Worm (Caenorhabditis elegans) whole organism, L4 larva: ENCODE results near the gene hot-2.

ENCODE experiments used
- D1046.2 ChIP-seq: fragments of 200-800 bp; sonication (Bioruptor generic); IDR thresholded peaks from 2 replicates; pipeline ENCODE4 v1.3.6; 2022; ENCODE audit warnings: missing genetic modification characterization, missing compliant biosample characterization
- F26F4.8 ChIP-seq: fragments of 200-800 bp; sonication (Bioruptor generic); conservative IDR thresholded peaks from 2 replicates; pipeline ENCODE4 v1.3.6; 2022; ENCODE audit warnings: missing genetic modification characterization, missing compliant biosample characterization
- F44E2.7 ChIP-seq: fragments of 200-800 bp; sonication (Bioruptor generic); IDR thresholded peaks from 2 replicates; pipeline ENCODE4 v2.1.2; 2022; ENCODE audit warnings: missing genetic modification characterization, missing compliant biosample characterization
- Y48G9A.11 ChIP-seq: fragments of 200-800 bp; sonication (Bioruptor generic); IDR thresholded peaks from 2 replicates; pipeline ENCODE4 v1.3.6; 2022; ENCODE audit warnings: missing genetic modification reagents, missing genetic modification characterization, missing compliant biosample characterization
- ZK337.2 ChIP-seq: fragments of 200-800 bp; sonication (Bioruptor generic); IDR thresholded peaks from 2 replicates; pipeline ENCODE4 v1.3.6; 2022; ENCODE audit warnings: missing genetic modification reagents, missing genetic modification characterization, missing compliant biosample characterization
- ama-1 ChIP-seq: fragments of 150-350 bp; optimal IDR thresholded peaks from 2 replicates; lab custom pipeline; 2014; ENCODE audit warnings: inconsistent platforms, mixed read lengths
- attf-4 ChIP-seq: sonication (generic microtip); optimal IDR thresholded peaks from 3 replicates; lab custom pipeline; 2017; ENCODE audit warnings: missing biosample characterization, missing genetic modification characterization
- ceh-20 ChIP-seq: fragments of 200-800 bp; sonication (Bioruptor generic); IDR thresholded peaks from 2 replicates; pipeline ENCODE4 v1.3.6; 2022; ENCODE audit warnings: missing genetic modification reagents, missing genetic modification characterization, missing compliant biosample characterization
- daf-12 ChIP-seq: fragments of 150-350 bp; optimal IDR thresholded peaks from 2 replicates; lab custom pipeline; 2014; ENCODE audit warnings: missing biosample characterization, missing genetic modification reagents, missing genetic modification characterization
- daf-16 ChIP-seq, 3 experiments: sonication (generic microtip); optimal IDR thresholded peaks; 2 replicates each; lab custom pipeline; 2016 to 2017; ENCODE audit warnings: missing genetic modification characterization in 3 of 3, missing genetic modification reagents in 3 of 3, mild to moderate bottlenecking in 2 of 3, missing compliant biosample characterization in 2 of 3, missing biosample characterization in 1 of 3, moderate library complexity in 1 of 3
- dmd-6 ChIP-seq: fragments of 200-800 bp; sonication (Bioruptor generic); IDR thresholded peaks from 2 replicates; pipeline ENCODE4 v1.3.6; 2022; ENCODE audit warnings: missing genetic modification reagents, missing genetic modification characterization, missing compliant biosample characterization
- dmd-9 ChIP-seq: fragments of 200-800 bp; sonication (Bioruptor generic); IDR thresholded peaks from 2 replicates; pipeline ENCODE4 v1.3.6; 2022; ENCODE audit warnings: missing genetic modification reagents, missing genetic modification characterization, missing compliant biosample characterization
- dve-1 ChIP-seq: sonication (generic microtip); optimal IDR thresholded peaks from 2 replicates; lab custom pipeline; 2017; ENCODE audit warnings: antibody characterized with exemption, mild to moderate bottlenecking, missing genetic modification characterization, missing compliant biosample characterization; ENCODE audit not compliant: insufficient read depth
- gei-8 ChIP-seq: fragments of 200-800 bp; sonication (Bioruptor generic); optimal IDR thresholded peaks from 2 replicates; lab custom pipeline; 2018; ENCODE audit warnings: mild to moderate bottlenecking, missing genetic modification characterization, missing compliant biosample characterization
- hlh-11 ChIP-seq: fragments of 200-800 bp; sonication (Bioruptor generic); optimal IDR thresholded peaks from 2 replicates; lab custom pipeline; 2018; ENCODE audit warnings: mild to moderate bottlenecking, missing genetic modification characterization, missing compliant biosample characterization
- hlh-30 ChIP-seq: sonication (generic microtip); optimal IDR thresholded peaks from 2 replicates; lab custom pipeline; 2017; ENCODE audit warnings: antibody characterized with exemption, mild to moderate bottlenecking, missing genetic modification characterization, missing compliant biosample characterization; ENCODE audit not compliant: insufficient read depth
- lin-13 ChIP-seq: fragments of 150-350 bp; optimal IDR thresholded peaks from 2 replicates; lab custom pipeline; 2014; ENCODE audit warnings: missing biosample characterization, missing genetic modification reagents, missing genetic modification characterization
- lin-39 ChIP-seq: fragments of 150-350 bp; optimal IDR thresholded peaks from 2 replicates; lab custom pipeline; 2014; ENCODE audit warnings: missing biosample characterization, missing genetic modification reagents, missing genetic modification characterization
- lir-3 ChIP-seq: sonication (generic microtip); optimal IDR thresholded peaks from 2 replicates; lab custom pipeline; 2016; ENCODE audit warnings: mild to moderate bottlenecking, missing genetic modification characterization, missing compliant biosample characterization
- lsy-2 ChIP-seq, 2 experiments: fragments of 150-350 bp in 1 of 2; sonication (generic microtip) in 1 of 2; optimal IDR thresholded peaks; 2 replicates each; lab custom pipeline; 2014 to 2017; ENCODE audit warnings: missing biosample characterization in 2 of 2, missing genetic modification characterization in 2 of 2
- madf-5 ChIP-seq, 2 experiments: fragments of 200-800 bp; sonication (Bioruptor generic); IDR thresholded peaks; 2 replicates each; pipeline ENCODE4 v1.3.6; 2022; ENCODE audit warnings: missing compliant biosample characterization in 2 of 2, missing genetic modification characterization in 2 of 2
- mdl-1 ChIP-seq, 2 experiments: fragments of 150-350 bp in 1 of 2; sonication (generic microtip) in 1 of 2; optimal IDR thresholded peaks; 2 replicates each; lab custom pipeline; 2014 to 2017; ENCODE audit warnings: missing biosample characterization in 2 of 2, missing genetic modification characterization in 2 of 2
- mxl-3 ChIP-seq: fragments of 200-800 bp; sonication (Bioruptor generic); optimal IDR thresholded peaks from 2 replicates; lab custom pipeline; 2018; ENCODE audit warnings: mild to moderate bottlenecking, missing genetic modification characterization, missing compliant biosample characterization
- nhr-10 ChIP-seq: fragments of 150-350 bp; optimal IDR thresholded peaks from 2 replicates; lab custom pipeline; 2014; ENCODE audit warnings: missing biosample characterization, missing genetic modification characterization
- nhr-102 ChIP-seq: sonication (generic microtip); optimal IDR thresholded peaks from 2 replicates; lab custom pipeline; 2016; ENCODE audit warnings: mild to moderate bottlenecking, missing genetic modification characterization, moderate library complexity, missing compliant biosample characterization
- nhr-111 ChIP-seq: fragments of 200-800 bp; sonication (Bioruptor generic); optimal IDR thresholded peaks from 2 replicates; lab custom pipeline; 2018; ENCODE audit warnings: mild to moderate bottlenecking, missing genetic modification characterization, missing compliant biosample characterization
- nhr-28 ChIP-seq: fragments of 150-350 bp; optimal IDR thresholded peaks from 2 replicates; lab custom pipeline; 2014; ENCODE audit warnings: missing biosample characterization, missing genetic modification characterization
- nhr-41 ChIP-seq: fragments of 200-800 bp; sonication (Bioruptor generic); IDR thresholded peaks from 2 replicates; pipeline ENCODE4 v1.3.6; 2022; ENCODE audit warnings: missing genetic modification reagents, missing genetic modification characterization, missing compliant biosample characterization
- nhr-76 ChIP-seq: fragments of 150-350 bp; optimal IDR thresholded peaks from 2 replicates; lab custom pipeline; 2014; ENCODE audit warnings: missing biosample characterization, missing genetic modification characterization
- nhr-77 ChIP-seq: fragments of 150-350 bp; optimal IDR thresholded peaks from 2 replicates; lab custom pipeline; 2014; ENCODE audit warnings: missing biosample characterization, missing genetic modification characterization
- pqm-1 ChIP-seq: sonication (generic microtip); optimal IDR thresholded peaks from 2 replicates; lab custom pipeline; 2017; ENCODE audit warnings: missing biosample characterization, missing genetic modification characterization
- rbr-2 ChIP-seq: sonication (generic microtip); optimal IDR thresholded peaks from 2 replicates; lab custom pipeline; 2016; ENCODE audit warnings: missing genotype, missing genetic modification characterization, missing compliant biosample characterization
- saeg-2 ChIP-seq: fragments of 200-800 bp; sonication (Bioruptor generic); IDR thresholded peaks from 2 replicates; pipeline ENCODE4 v1.3.6; 2022; ENCODE audit warnings: missing genetic modification reagents, missing genetic modification characterization, missing compliant biosample characterization
- sdz-12 ChIP-seq: fragments of 200-800 bp; sonication (Bioruptor generic); optimal IDR thresholded peaks from 2 replicates; lab custom pipeline; 2018; ENCODE audit warnings: mild to moderate bottlenecking, missing genetic modification characterization, missing compliant biosample characterization
- snpc-1.2 ChIP-seq: fragments of 200-800 bp; sonication (Bioruptor generic); IDR thresholded peaks from 2 replicates; pipeline ENCODE4 v1.3.6; 2022; ENCODE audit warnings: missing genetic modification reagents, missing genetic modification characterization, missing compliant biosample characterization
- spr-3 ChIP-seq: fragments of 200-800 bp; sonication (Bioruptor generic); optimal IDR thresholded peaks from 2 replicates; lab custom pipeline; 2018; ENCODE audit warnings: mild to moderate bottlenecking, missing genetic modification characterization, missing compliant biosample characterization
- unc-62 ChIP-seq, 3 experiments: fragments of 150-350 bp in 1 of 3; sonication (generic microtip); optimal IDR thresholded peaks in 2 of 3; peaks in 1 of 3; 1 replicate in 1 of 3; 2 replicates in 2 of 3; lab custom pipeline; 2014 to 2017; ENCODE audit warnings: missing biosample characterization in 3 of 3, missing genetic modification characterization in 3 of 3, missing genetic modification reagents in 3 of 3, missing genotype in 1 of 3
- vab-7 ChIP-seq: fragments of 200-800 bp; sonication (Bioruptor generic); IDR thresholded peaks from 2 replicates; pipeline ENCODE4 v1.3.6; 2022; ENCODE audit warnings: missing genetic modification reagents, missing genetic modification characterization, missing compliant biosample characterization
- zip-2 ChIP-seq: fragments of 150-350 bp; optimal IDR thresholded peaks from 2 replicates; lab custom pipeline; 2014; ENCODE audit warnings: missing biosample characterization, missing genetic modification characterization
- ztf-11 ChIP-seq: fragments of 150-350 bp; optimal IDR thresholded peaks from 2 replicates; lab custom pipeline; 2014; ENCODE audit warnings: missing biosample characterization, missing genetic modification characterization
- ztf-7 ChIP-seq: fragments of 150-350 bp; optimal IDR thresholded peaks from 2 replicates; lab custom pipeline; 2014; ENCODE audit warnings: missing biosample characterization, missing genetic modification characterization

hot-2 gene

ce11 chrV:19212354-19212753 is 37.8 kb downstream of the hot-2 start (continued):
- no peak for TF ChIP-seq madf-5 (GFP tag; IDR thresholded peaks at IDR 0.05; lab: Robert Waterston, UW)
- peak; percentile 83 for TF ChIP-seq mxl-3
- TF ChIP-seq nhr-28 (tag; lab: Kevin White, UChicago) = peak; percentile 97
- no peak for TF ChIP-seq nhr-41
- peak; percentile 86 for TF ChIP-seq nhr-77 (tag; lab: Kevin White, UChicago)
- TF ChIP-seq lsy-2 (tag; optimal IDR thresholded peaks at IDR 0.05; lab: Kevin White, UChicago) = no peak
- no peak for TF ChIP-seq spr-3 (GFP tag; lab: Kevin White, UChicago)
- no peak for TF ChIP-seq unc-62 (GFP tag; optimal IDR thresholded peaks at IDR 0.05 in 1 of 2; lab: Kevin White, UChicago)
- no peak for TF ChIP-seq unc-62 (tag; optimal IDR thresholded peaks at IDR 0.05; lab: Kevin White, UChicago)
- TF ChIP-seq gei-8 (GFP tag; lab: Kevin White, UChicago) = no peak
- no peak for TF ChIP-seq vab-7 (GFP tag; lab: Robert Waterston, UW)
- no peak for TF ChIP-seq Y48G9A.11 (GFP tag; lab: Robert Waterston, UW)
- no peak for TF ChIP-seq ama-1 (lab: Kevin White, UChicago)
- TF ChIP-seq dve-1 (tag; lab: Kevin White, UChicago) = peak; percentile 78
- no peak for TF ChIP-seq saeg-2 (GFP tag; lab: Robert Waterston, UW)
- TF ChIP-seq ztf-7 = no peak
- no peak for TF ChIP-seq nhr-102 (tag; lab: Kevin White, UChicago)
- TF ChIP-seq daf-12 (tag; lab: Kevin White, UChicago) = no peak
- no peak for TF ChIP-seq sdz-12 (GFP tag; lab: Kevin White, UChicago)
- TF ChIP-seq zip-2 = no peak
- peak in 1 of 2 experiments; percentile 78 for TF ChIP-seq mdl-1 (tag; optimal IDR thresholded peaks at IDR 0.05; lab: Kevin White, UChicago)
- TF ChIP-seq rbr-2 = no peak
- peak; percentile 77 for TF ChIP-seq dmd-6 (GFP tag; lab: Robert Waterston, UW)
- TF ChIP-seq lin-13 (GFP tag; lab: Kevin White, UChicago) = no peak
- TF ChIP-seq nhr-76 (tag; lab: Kevin White, UChicago) = peak; percentile 44
- TF ChIP-seq F44E2.7 (GFP tag; lab: Robert Waterston, UW) = no peak
- TF ChIP-seq lir-3 = no peak
- peak; percentile 60 for TF ChIP-seq hlh-30 (tag; lab: Kevin White, UChicago)
- TF ChIP-seq nhr-10 (tag; lab: Kevin White, UChicago) = no peak
- no peak for TF ChIP-seq F26F4.8 (GFP tag; lab: Robert Waterston, UW)
- TF ChIP-seq D1046.2 (GFP tag; lab: Robert Waterston, UW) = no peak

ce11 chrV:19217104-19217503 is 42.5 kb downstream of the hot-2 start, which contains the start of gene srr-2:
Gene srr-2, minus strand, starts transcription at chrV:19217176.
- peak; percentile 33 for TF ChIP-seq pqm-1 (tag; lab: Kevin White, UChicago)
- no peak for TF ChIP-seq nhr-10 (tag; lab: Kevin White, UChicago)
- TF ChIP-seq ztf-7 = no peak
- TF ChIP-seq ceh-20 (GFP tag; lab: Robert Waterston, UW) = no peak
- TF ChIP-seq lin-39 (tag; lab: Kevin White, UChicago) = no peak
- TF ChIP-seq nhr-102 (tag; lab: Kevin White, UChicago) = no peak
- no peak for TF ChIP-seq snpc-1.2 (GFP tag; lab: Robert Waterston, UW)
- no peak for TF ChIP-seq daf-16 (GFP tag; optimal IDR thresholded peaks at IDR 0.05; lab: Kevin White, UChicago)
- TF ChIP-seq daf-16 (tag; optimal IDR thresholded peaks at IDR 0.05; lab: Kevin White, UChicago) = no peak
- no peak for TF ChIP-seq dmd-9 (GFP tag; lab: Robert Waterston, UW)
- TF ChIP-seq hlh-11 (tag; lab: Kevin White, UChicago) = no peak
- TF ChIP-seq attf-4 (tag; lab: Kevin White, UChicago) = no peak
- no peak for TF ChIP-seq vab-7 (GFP tag; lab: Robert Waterston, UW)
- no peak for TF ChIP-seq ZK337.2
- TF ChIP-seq dmd-6 (GFP tag; lab: Robert Waterston, UW) = peak; percentile 44; the same call in 1 of the 2 replicates
- TF ChIP-seq nhr-111 (GFP tag; lab: Kevin White, UChicago) = no peak
- no peak for TF ChIP-seq ztf-11 (tag; lab: Kevin White, UChicago)
- TF ChIP-seq madf-5 (GFP tag; IDR thresholded peaks at IDR 0.05; lab: Robert Waterston, UW) = no peak
